Fruit fly (Drosophila melanogaster) Kc167 (cell line): Measurements from ENCODE around the gene t-Grip84.

ENCODE experiments used
- Myc ChIP-seq: fragments of >200 bp; optimal IDR thresholded peaks from 2 replicates; lab custom pipeline; 2017; ENCODE audit warnings: missing external identifiers
- Sin3A ChIP-seq: fragments of >200 bp; optimal IDR thresholded peaks from 2 replicates; lab custom pipeline; 2018; ENCODE audit warnings: missing external identifiers
- h ChIP-seq: fragments of >200 bp; optimal IDR thresholded peaks from 3 replicates; lab custom pipeline; 2018; ENCODE audit warnings: missing external identifiers
- insv ChIP-seq: fragments of >200 bp; optimal IDR thresholded peaks from 3 replicates; lab custom pipeline; 2018; ENCODE audit warnings: missing external identifiers
- psq ChIP-seq: fragments of >200 bp; optimal IDR thresholded peaks from 2 replicates; lab custom pipeline; 2017; ENCODE audit warnings: missing external identifiers
- ttk ChIP-seq: sonication (Bioruptor generic); optimal IDR thresholded peaks from 2 replicates; lab custom pipeline; 2017; ENCODE audit warnings: missing external identifiers

- TF ChIP-seq Myc (lab: Kevin White, UChicago) (no peak), Sin3A (lab: Kevin White, UChicago) (no peak), insv (no peak), ttk (no peak), psq (lab: Kevin White, UChicago) (no peak), h (no peak)
Measured at dm6 chr3L:7640297-7640696, 49.5 kb upstream of the t-Grip84 start, which contains the start of gene Urm1.
